Worm (Caenorhabditis elegans) whole organism, L3 larva: ENCODE measurements around the gene C43C3.4.

Source experiments
- R02D3.7 ChIP-seq: fragments of 150-350 bp; optimal IDR thresholded peaks from 2 replicates; lab custom pipeline; 2014; ENCODE audit warnings: missing biosample characterization, missing genetic modification characterization
- aly-2 ChIP-seq: fragments of 150-350 bp; optimal IDR thresholded peaks from 2 replicates; lab custom pipeline; 2014; ENCODE audit warnings: missing biosample characterization, missing genetic modification characterization
- ama-1 ChIP-seq: fragments of 150-350 bp; optimal IDR thresholded peaks from 2 replicates; lab custom pipeline; 2018
- ceh-16 ChIP-seq: sonication (generic microtip); optimal IDR thresholded peaks from 2 replicates; lab custom pipeline; 2017; ENCODE audit warnings: missing biosample characterization, missing genetic modification characterization
- ceh-82 ChIP-seq: fragments of 150-350 bp; optimal IDR thresholded peaks from 2 replicates; lab custom pipeline; 2014; ENCODE audit warnings: missing biosample characterization, missing genetic modification characterization
- ceh-9 ChIP-seq: sonication (generic microtip); optimal IDR thresholded peaks from 2 replicates; lab custom pipeline; 2018; ENCODE audit warnings: missing biosample characterization, missing genetic modification characterization
- egl-27 ChIP-seq: sonication (generic microtip); optimal IDR thresholded peaks from 4 replicates; lab custom pipeline; 2017; ENCODE audit warnings: missing biosample characterization, missing genetic modification reagents, missing genetic modification characterization
- egl-5 ChIP-seq: fragments of 150-350 bp; optimal IDR thresholded peaks from 2 replicates; lab custom pipeline; 2017; ENCODE audit warnings: missing biosample characterization, missing genetic modification reagents, missing genetic modification characterization, inconsistent platforms
- elt-1 ChIP-seq: fragments of 150-350 bp; optimal IDR thresholded peaks from 2 replicates; lab custom pipeline; 2014; ENCODE audit warnings: missing biosample characterization, missing genetic modification characterization
- elt-3 ChIP-seq, 3 experiments: fragments of 150-350 bp in 1 of 3; sonication (generic microtip) in 2 of 3; optimal IDR thresholded peaks; 2 replicates in 2 of 3; 4 replicates in 1 of 3; lab custom pipeline; 2014 to 2017; ENCODE audit warnings: missing biosample characterization in 3 of 3, missing genetic modification characterization in 3 of 3
- eor-1 ChIP-seq, 2 experiments: fragments of 150-350 bp; optimal IDR thresholded peaks; 2 replicates each; lab custom pipeline; 2014 to 2018; ENCODE audit warnings: missing biosample characterization in 2 of 2, missing genetic modification characterization in 2 of 2
- fkh-10 ChIP-seq: sonication (generic microtip); optimal IDR thresholded peaks from 2 replicates; lab custom pipeline; 2017; ENCODE audit warnings: missing biosample characterization, missing genetic modification reagents, missing genetic modification characterization
- fkh-2 ChIP-seq: fragments of 150-350 bp; optimal IDR thresholded peaks from 2 replicates; lab custom pipeline; 2014; ENCODE audit warnings: missing biosample characterization, missing genetic modification reagents, missing genetic modification characterization
- fos-1 ChIP-seq: fragments of 150-350 bp; optimal IDR thresholded peaks from 2 replicates; lab custom pipeline; 2014; ENCODE audit warnings: missing biosample characterization, missing genetic modification characterization
- hmg-11 ChIP-seq: sonication (generic microtip); optimal IDR thresholded peaks from 2 replicates; lab custom pipeline; 2016; ENCODE audit warnings: missing genetic modification characterization, missing compliant biosample characterization
- jun-1 ChIP-seq: fragments of 150-350 bp; optimal IDR thresholded peaks from 2 replicates; lab custom pipeline; 2014; ENCODE audit warnings: missing biosample characterization, missing genetic modification reagents, missing genetic modification characterization
- lin-15B ChIP-seq: fragments of 150-350 bp; optimal IDR thresholded peaks from 2 replicates; lab custom pipeline; 2014; ENCODE audit warnings: missing biosample characterization, missing genetic modification characterization
- lin-39 ChIP-seq: fragments of 150-350 bp; optimal IDR thresholded peaks from 2 replicates; lab custom pipeline; 2018; ENCODE audit warnings: missing biosample characterization, missing genetic modification reagents, missing genetic modification characterization
- lsy-12 ChIP-seq: sonication (generic microtip); optimal IDR thresholded peaks from 2 replicates; lab custom pipeline; 2016; ENCODE audit warnings: mild to moderate bottlenecking, missing genetic modification characterization, missing compliant biosample characterization
- mdl-1 ChIP-seq: fragments of 150-350 bp; optimal IDR thresholded peaks from 2 replicates; lab custom pipeline; 2014; ENCODE audit warnings: missing biosample characterization, missing genetic modification characterization
- nfya-1 ChIP-seq: sonication (generic microtip); optimal IDR thresholded peaks from 2 replicates; lab custom pipeline; 2017; ENCODE audit warnings: missing genetic modification characterization, mild to moderate bottlenecking, missing compliant biosample characterization, antibody characterized with exemption, moderate library complexity; ENCODE audit not compliant: insufficient read depth
- nhr-12 ChIP-seq: fragments of 150-350 bp; optimal IDR thresholded peaks from 2 replicates; lab custom pipeline; 2014; ENCODE audit warnings: missing biosample characterization, missing genetic modification characterization
- nhr-23 ChIP-seq: fragments of 150-350 bp; optimal IDR thresholded peaks from 2 replicates; lab custom pipeline; 2014; ENCODE audit warnings: missing biosample characterization, missing genetic modification reagents, missing genetic modification characterization
- nhr-237 ChIP-seq: fragments of 150-350 bp; optimal IDR thresholded peaks from 2 replicates; lab custom pipeline; 2014; ENCODE audit warnings: missing biosample characterization, missing genetic modification characterization
- nhr-25 ChIP-seq: sonication (generic microtip); optimal IDR thresholded peaks from 2 replicates; lab custom pipeline; 2017; ENCODE audit warnings: missing biosample characterization, missing genetic modification characterization
- nhr-28 ChIP-seq: fragments of 150-350 bp; optimal IDR thresholded peaks from 2 replicates; lab custom pipeline; 2014; ENCODE audit warnings: missing biosample characterization, missing genetic modification characterization
- nhr-43 ChIP-seq: sonication (generic microtip); optimal IDR thresholded peaks from 2 replicates; lab custom pipeline; 2016; ENCODE audit warnings: mild to moderate bottlenecking, missing genetic modification characterization, missing compliant biosample characterization; ENCODE audit not compliant: poor library complexity, severe bottlenecking
- nhr-67 ChIP-seq: fragments of 150-350 bp; optimal IDR thresholded peaks from 2 replicates; lab custom pipeline; 2014; ENCODE audit warnings: missing biosample characterization, missing genetic modification characterization
- pha-4 ChIP-seq: fragments of 150-350 bp; optimal IDR thresholded peaks from 2 replicates; lab custom pipeline; 2014; ENCODE audit warnings: missing biosample characterization, missing genetic modification reagents, missing genetic modification characterization
- pqm-1 ChIP-seq: fragments of 150-350 bp; optimal IDR thresholded peaks from 2 replicates; lab custom pipeline; 2017; ENCODE audit warnings: missing biosample characterization, missing genetic modification characterization, inconsistent platforms
- sea-2 ChIP-seq: fragments of 150-350 bp; sonication (generic microtip); optimal IDR thresholded peaks from 4 replicates; lab custom pipeline; 2014; ENCODE audit warnings: missing biosample characterization, missing genetic modification reagents, missing genetic modification characterization
- skn-1 ChIP-seq: fragments of 150-350 bp; optimal IDR thresholded peaks from 2 replicates; lab custom pipeline; 2014; ENCODE audit warnings: missing biosample characterization, missing genetic modification characterization
- snpc-4 ChIP-seq: fragments of 150-350 bp; optimal IDR thresholded peaks from 2 replicates; lab custom pipeline; 2014; ENCODE audit warnings: missing biosample characterization, missing genetic modification characterization
- tbx-2 ChIP-seq: sonication (generic microtip); optimal IDR thresholded peaks from 2 replicates; lab custom pipeline; 2016; ENCODE audit warnings: mild to moderate bottlenecking, missing genetic modification characterization, missing compliant biosample characterization
- unc-62 ChIP-seq: fragments of 150-350 bp; sonication (generic microtip); optimal IDR thresholded peaks from 4 replicates; lab custom pipeline; 2014; ENCODE audit warnings: missing biosample characterization, missing genetic modification reagents, missing genetic modification characterization
- zag-1 ChIP-seq: fragments of 150-350 bp; optimal IDR thresholded peaks from 2 replicates; lab custom pipeline; 2014; ENCODE audit warnings: missing biosample characterization, missing genetic modification characterization
- ztf-11 ChIP-seq: fragments of 150-350 bp; optimal IDR thresholded peaks from 2 replicates; lab custom pipeline; 2014; ENCODE audit warnings: missing biosample characterization, missing genetic modification characterization
- ztf-4 ChIP-seq: fragments of 150-350 bp; optimal IDR thresholded peaks from 2 replicates; lab custom pipeline; 2014; ENCODE audit warnings: missing biosample characterization, missing genetic modification characterization

The C43C3.4 gene

DNA sequence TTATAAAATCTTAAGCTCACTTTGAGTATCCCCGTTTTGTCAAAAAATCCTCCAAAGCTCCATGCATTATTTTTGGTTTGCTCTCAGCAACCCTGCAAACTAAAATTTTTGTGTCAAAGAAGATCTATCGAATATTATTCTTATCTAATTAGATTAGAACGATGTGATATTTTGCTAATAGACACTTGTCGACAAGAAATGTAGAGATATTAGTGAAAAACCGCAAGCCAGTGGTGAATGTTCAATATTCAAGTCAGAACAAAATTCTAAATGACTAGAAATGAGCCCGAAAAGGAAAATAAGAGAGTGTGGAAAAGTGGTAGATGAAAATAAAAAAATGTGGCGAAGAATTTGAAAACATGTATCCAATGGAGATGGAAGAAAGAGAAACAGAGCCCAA is at the start of gene C43C3.4:
Gene C43C3.4, minus strand, starts transcription at position 101 of the 400 bp plus-strand sequence.
- TF ChIP-seq nhr-25 (tag; lab: Kevin White, UChicago) (no peak), lsy-12 (tag; lab: Kevin White, UChicago) (no peak), R02D3.7 (tag; lab: Kevin White, UChicago) (no peak)

DNA sequence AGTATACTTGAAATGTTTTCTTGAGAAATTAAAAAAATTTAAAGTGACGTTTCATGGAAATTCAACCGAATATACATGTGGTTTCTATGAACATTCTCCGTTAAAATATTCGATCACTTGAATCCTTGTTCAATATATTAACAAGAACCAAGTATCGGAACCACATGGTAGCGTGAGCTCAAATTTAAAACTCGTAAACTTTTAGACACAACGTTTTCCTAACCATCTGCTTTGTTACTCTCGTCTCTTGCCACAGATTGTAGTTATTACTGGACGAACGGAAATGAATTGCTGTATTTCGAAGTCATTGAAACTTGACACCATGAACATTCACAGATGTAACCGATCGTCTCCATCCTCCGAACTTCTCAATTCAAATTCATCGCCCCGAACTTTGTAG is 44.4 kb upstream of the C43C3.4 start:
- TF ChIP-seq nhr-67 (no peak), ztf-11 (tag; lab: Kevin White, UChicago) (no peak), unc-62 (GFP tag; lab: Kevin White, UChicago) (no peak), nfya-1 (tag; lab: Kevin White, UChicago) (no peak), elt-1 (tag; lab: Kevin White, UChicago) (no peak), lsy-12 (tag; lab: Kevin White, UChicago) (no peak), nhr-237 (tag; lab: Kevin White, UChicago) (no peak), egl-27 (no peak), elt-3 (tag; optimal IDR thresholded peaks at IDR 0.05; lab: Kevin White, UChicago) (no peak), fkh-2 (tag; lab: Kevin White, UChicago) (no peak), egl-5 (tag; lab: Kevin White, UChicago) (no peak), tbx-2 (no peak), ztf-4 (tag; lab: Kevin White, UChicago) (no peak), nhr-23 (tag; lab: Kevin White, UChicago) (no peak), nhr-43 (no peak), nhr-28 (no peak)

DNA sequence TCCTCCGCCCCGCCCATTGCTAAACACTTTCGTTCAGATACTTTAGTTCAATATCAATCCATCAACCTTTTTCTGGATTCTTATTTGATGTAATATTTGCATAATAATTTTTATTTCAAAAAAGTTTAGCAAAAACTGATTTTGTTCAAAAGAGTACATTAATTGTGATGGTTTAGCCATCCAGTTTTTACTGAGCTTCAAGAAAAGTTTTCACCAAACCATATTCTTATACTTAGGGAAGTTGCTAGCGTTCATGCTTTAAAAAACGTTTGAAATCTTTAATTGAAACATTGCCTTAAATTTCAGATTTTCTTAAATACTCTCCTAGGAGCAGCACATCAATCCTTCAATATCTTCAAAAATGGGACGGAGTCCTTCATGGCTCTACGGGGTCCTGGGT is 42.6 kb upstream of the C43C3.4 start, which contains the start of gene him-4:
Gene him-4, plus strand, starts transcription at position 301 of the 400 bp plus-strand sequence.
- no peak for TF ChIP-seq R02D3.7 (tag; lab: Kevin White, UChicago)
- no peak for TF ChIP-seq zag-1 (tag; lab: Kevin White, UChicago)
- no peak for TF ChIP-seq nhr-25 (tag; lab: Kevin White, UChicago)
- TF ChIP-seq aly-2 (tag; lab: Kevin White, UChicago), result no peak
- TF ChIP-seq elt-1 (tag; lab: Kevin White, UChicago), result no peak
- TF ChIP-seq nhr-237 (tag; lab: Kevin White, UChicago), result no peak
- no peak for TF ChIP-seq snpc-4 (tag; lab: Kevin White, UChicago)
- TF ChIP-seq egl-5 (tag; lab: Kevin White, UChicago), result no peak
- no peak for TF ChIP-seq fkh-10 (GFP tag; lab: Kevin White, UChicago)
- TF ChIP-seq sea-2, result no peak
- TF ChIP-seq eor-1 (tag; optimal IDR thresholded peaks at IDR 0.05; lab: Kevin White, UChicago), result no peak
- no peak for TF ChIP-seq nhr-28
- no peak for TF ChIP-seq mdl-1 (tag; lab: Kevin White, UChicago)
- no peak for TF ChIP-seq lin-39 (tag; lab: Kevin White, UChicago)
- no peak for TF ChIP-seq pha-4 (tag; lab: Kevin White, UChicago)
- TF ChIP-seq ceh-16 (tag; lab: Kevin White, UChicago), result no peak

DNA sequence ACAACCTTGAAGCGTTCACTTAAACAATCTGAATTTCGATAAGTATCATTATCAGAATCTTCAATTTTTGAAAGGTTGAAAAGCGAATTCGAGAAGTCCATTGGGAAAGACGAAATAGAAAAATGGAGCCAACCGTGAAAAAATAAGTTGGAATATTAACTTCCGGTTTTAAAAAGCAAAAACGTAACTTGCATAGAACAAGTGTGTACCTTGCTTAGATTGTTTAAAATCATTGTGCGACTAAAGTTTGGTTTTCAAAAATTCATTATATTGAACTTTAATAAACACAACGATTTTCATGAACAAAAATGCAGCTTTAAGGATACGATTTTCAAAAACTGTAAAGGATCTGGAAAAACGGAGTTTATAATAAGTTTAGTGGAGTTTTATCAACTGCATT is 38.9 kb upstream of the C43C3.4 start, which contains the start of gene F15G9.2:
Gene F15G9.2, minus strand, starts transcription at position 101 of the 400 bp plus-strand sequence.
- TF ChIP-seq sea-2 (no peak), zag-1 (tag; lab: Kevin White, UChicago) (no peak), fos-1 (tag; lab: Kevin White, UChicago) (no peak), pqm-1 (tag; lab: Kevin White, UChicago) (no peak), nhr-28 (no peak), unc-62 (GFP tag; lab: Kevin White, UChicago) (no peak), egl-27 (no peak), ama-1 (lab: Kevin White, UChicago) (no peak), R02D3.7 (tag; lab: Kevin White, UChicago) (no peak), ceh-82 (tag; lab: Kevin White, UChicago) (no peak), nhr-25 (tag; lab: Kevin White, UChicago) (no peak), lsy-12 (tag; lab: Kevin White, UChicago) (no peak), egl-5 (tag; lab: Kevin White, UChicago) (no peak), lin-15B (tag; lab: Kevin White, UChicago) (no peak), fkh-10 (GFP tag; lab: Kevin White, UChicago) (no peak)

DNA sequence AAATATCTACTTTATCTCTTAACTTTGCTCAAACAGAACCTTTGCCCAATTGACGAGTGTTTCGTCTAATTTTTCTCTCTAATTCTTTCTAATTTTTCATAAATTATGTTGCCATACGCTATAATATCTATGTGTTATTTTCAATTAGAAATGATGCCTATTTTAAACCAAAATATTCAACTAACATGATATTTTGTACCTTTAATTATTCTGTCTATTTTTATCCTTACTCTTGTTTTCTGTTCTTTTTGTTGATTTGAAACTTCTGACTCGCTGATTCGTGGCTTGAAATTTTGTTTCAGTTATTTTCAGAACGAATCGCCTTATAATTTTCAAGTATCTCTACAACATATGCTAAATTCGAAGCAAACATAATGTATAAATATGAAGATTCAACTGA is 34.8 kb upstream of the C43C3.4 start, which contains the start of gene F15G9.6:
Gene F15G9.6, plus strand, starts transcription at position 301 of the 400 bp plus-strand sequence.
- TF ChIP-seq mdl-1 (tag; lab: Kevin White, UChicago) (no peak), R02D3.7 (tag; lab: Kevin White, UChicago) (no peak), jun-1 (tag; lab: Kevin White, UChicago) (no peak), hmg-11 (tag; lab: Kevin White, UChicago) (no peak), nhr-67 (no peak), elt-3 (tag; optimal IDR thresholded peaks at IDR 0.05; lab: Kevin White, UChicago) (no peak), skn-1 (tag; lab: Kevin White, UChicago) (no peak), lin-15B (tag; lab: Kevin White, UChicago) (no peak), nhr-12 (tag; lab: Kevin White, UChicago) (no peak), ceh-9 (tag; lab: Kevin White, UChicago) (no peak), ztf-4 (tag; lab: Kevin White, UChicago) (no peak), nhr-28 (no peak)
